Worm (Caenorhabditis elegans): ENCODE results near the gene deg-1.

ce11 chrX:7809352-7810196 lies 56.7 kb downstream of the deg-1 start:
- no peak for TF ChIP-seq nhr-77 (tag; optimal IDR thresholded peaks at IDR 0.05)
- TF ChIP-seq egl-27 (tag; optimal IDR thresholded peaks at IDR 0.05) = no peak
- no peak for TF ChIP-seq nhr-237 (tag; optimal IDR thresholded peaks at IDR 0.05)
- TF ChIP-seq lin-15B (tag; optimal IDR thresholded peaks at IDR 0.05) = peak; percentile 37
- no peak for TF ChIP-seq fkh-10 (GFP tag; optimal IDR thresholded peaks at IDR 0.05)
- TF ChIP-seq elt-1 (tag; optimal IDR thresholded peaks at IDR 0.05) = no peak
